Fruit fly (Drosophila melanogaster) Kc167 (cell line): ENCODE measurements around the gene scu.

ENCODE experiments used
- Myc ChIP-seq: fragments of >200 bp; optimal IDR thresholded peaks from 2 replicates; lab custom pipeline; 2017; ENCODE audit warnings: missing external identifiers
- Sin3A ChIP-seq: fragments of >200 bp; optimal IDR thresholded peaks from 2 replicates; lab custom pipeline; 2018; ENCODE audit warnings: missing external identifiers
- h ChIP-seq: fragments of >200 bp; optimal IDR thresholded peaks from 3 replicates; lab custom pipeline; 2018; ENCODE audit warnings: missing external identifiers
- psq ChIP-seq: fragments of >200 bp; optimal IDR thresholded peaks from 2 replicates; lab custom pipeline; 2017; ENCODE audit warnings: missing external identifiers
- ttk ChIP-seq: sonication (Bioruptor generic); optimal IDR thresholded peaks from 2 replicates; lab custom pipeline; 2017; ENCODE audit warnings: missing external identifiers

- no peak for TF ChIP-seq ttk (lab: Kevin White, UChicago)
- TF ChIP-seq h (lab: Kevin White, UChicago) = no peak
- no peak for TF ChIP-seq Myc (lab: Kevin White, UChicago)
- no peak for TF ChIP-seq Sin3A (lab: Kevin White, UChicago)
- no peak for TF ChIP-seq psq
Observed at dm6 chrX:18103353-18103752, 12.3 kb downstream of the scu start, which contains the start of gene CG7135.
